Fruit fly (Drosophila melanogaster) whole organism: ENCODE results near the gene Unc50.

Experiments used
- CG8478 ChIP-seq: fragments of >200 bp; optimal IDR thresholded peaks from 2 replicates; lab custom pipeline; 2018; ENCODE audit warnings: inconsistent platforms
- Dll ChIP-seq: fragments of >200 bp; optimal IDR thresholded peaks from 2 replicates; lab custom pipeline; 2017
- EcR ChIP-seq, 2 experiments: fragments of >200 bp; optimal IDR thresholded peaks; 2 replicates each; lab custom pipeline; 2017; ENCODE audit warnings: missing biosample characterization in 2 of 2, missing genetic modification characterization in 2 of 2, missing genetic modification reagents in 2 of 2
- pan ChIP-seq: fragments of >200 bp; optimal IDR thresholded peaks from 2 replicates; lab custom pipeline; 2017
- psq ChIP-seq: fragments of >200 bp; optimal IDR thresholded peaks from 2 replicates; lab custom pipeline; 2017
- usp ChIP-seq: fragments of >200 bp; optimal IDR thresholded peaks from 2 replicates; lab custom pipeline; 2017; ENCODE audit warnings: missing biosample characterization, missing genetic modification characterization, mixed read lengths

- TF ChIP-seq Dll (lab: Kevin White, UChicago) (no peak), psq (lab: Kevin White, UChicago) (no peak), CG8478 (no peak), EcR (GFP tag; optimal IDR thresholded peaks at IDR 0.05; lab: Kevin White, UChicago) (no peak), usp (GFP tag; lab: Kevin White, UChicago) (no peak), pan (lab: Kevin White, UChicago) (no peak)
Observed at dm6 chr3R:8635778-8636177, 40.6 kb downstream of the Unc50 start, which contains the start of gene Or85e.
